Fruit fly (Drosophila melanogaster) whole organism, adult: Measurements from ENCODE around the gene CG43935.

Experiments
- CG7101 ChIP-seq: fragments of 200-800 bp; sonication (Bioruptor generic); optimal IDR thresholded peaks from 2 replicates; lab custom pipeline; 2018; ENCODE audit warnings: missing biosample characterization, mild to moderate bottlenecking, missing genetic modification characterization, moderate library complexity
- Crg-1 ChIP-seq: fragments of 200-800 bp; sonication (Bioruptor generic); optimal IDR thresholded peaks from 2 replicates; lab custom pipeline; 2016; ENCODE audit warnings: missing biosample characterization, missing genetic modification characterization
- bab1 ChIP-seq: fragments of 200-800 bp; sonication (Bioruptor generic); optimal IDR thresholded peaks from 3 replicates; lab custom pipeline; 2019; ENCODE audit warnings: missing biosample characterization, mild to moderate bottlenecking, missing genetic modification characterization, moderate library complexity
- cic ChIP-seq: fragments of 200-800 bp; sonication (Bioruptor generic); optimal IDR thresholded peaks from 2 replicates; lab custom pipeline; 2017; ENCODE audit warnings: missing biosample characterization, mild to moderate bottlenecking, missing genetic modification characterization, moderate library complexity
- cnc ChIP-seq, 2 experiments: fragments of >200 bp; optimal IDR thresholded peaks; 2 replicates each; lab custom pipeline; 2017
- ovo ChIP-seq: fragments of 200-800 bp; sonication (Bioruptor generic); optimal IDR thresholded peaks from 2 replicates; lab custom pipeline; 2016; ENCODE audit warnings: missing biosample characterization, missing genetic modification characterization
- pad ChIP-seq: fragments of 200-800 bp; sonication (Bioruptor generic); optimal IDR thresholded peaks from 3 replicates; lab custom pipeline; 2017; ENCODE audit warnings: missing biosample characterization, missing genetic modification characterization, mild to moderate bottlenecking, moderate library complexity, missing genetic modification reagents
- toe ChIP-seq: fragments of 200-800 bp; sonication (Bioruptor generic); optimal IDR thresholded peaks from 2 replicates; lab custom pipeline; 2016; ENCODE audit warnings: missing biosample characterization, missing genetic modification characterization

dm6 chr3R:27064099-27064498 is 1.1 kb upstream of the CG43935 start, which contains the start of gene Nep5:
- TF ChIP-seq cic (GFP tag; lab: Kevin White, UChicago): no peak
- TF ChIP-seq toe: no peak
- no peak for TF ChIP-seq ovo (GFP tag; lab: Kevin White, UChicago)
- no peak for TF ChIP-seq bab1 (GFP tag; lab: Kevin White, UChicago)
- no peak for TF ChIP-seq cnc (optimal IDR thresholded peaks at IDR 0.05; lab: Kevin White, UChicago)
- TF ChIP-seq pad: no peak
- TF ChIP-seq Crg-1 (GFP tag; lab: Kevin White, UChicago): no peak
- TF ChIP-seq CG7101 (tag; lab: Kevin White, UChicago): no peak
